Worm (Caenorhabditis elegans) whole organism, L2 larva: Measurements from ENCODE around the gene gpa-7.

ENCODE experiments used
- C34F6.9 ChIP-seq: fragments of 150-350 bp; optimal IDR thresholded peaks from 2 replicates; lab custom pipeline; 2014; ENCODE audit warnings: missing biosample characterization, missing genetic modification characterization
- F13H6.1 ChIP-seq: sonication (generic microtip); optimal IDR thresholded peaks from 2 replicates; lab custom pipeline; 2016; ENCODE audit warnings: missing genetic modification characterization, missing compliant biosample characterization
- aly-2 ChIP-seq: fragments of 150-350 bp; optimal IDR thresholded peaks from 2 replicates; lab custom pipeline; 2014; ENCODE audit warnings: missing biosample characterization, missing genetic modification characterization
- elt-3 ChIP-seq: sonication (generic microtip); optimal IDR thresholded peaks from 2 replicates; lab custom pipeline; 2017; ENCODE audit warnings: missing biosample characterization, missing genetic modification characterization
- nhr-237 ChIP-seq: fragments of 150-350 bp; optimal IDR thresholded peaks from 2 replicates; lab custom pipeline; 2014; ENCODE audit warnings: missing biosample characterization, missing genetic modification characterization
- unc-39 ChIP-seq: fragments of 150-350 bp; optimal IDR thresholded peaks from 2 replicates; lab custom pipeline; 2014; ENCODE audit warnings: missing biosample characterization, missing genetic modification characterization
- zag-1 ChIP-seq: fragments of 150-350 bp; optimal IDR thresholded peaks from 2 replicates; lab custom pipeline; 2014; ENCODE audit warnings: missing biosample characterization, missing genetic modification characterization

DNA sequence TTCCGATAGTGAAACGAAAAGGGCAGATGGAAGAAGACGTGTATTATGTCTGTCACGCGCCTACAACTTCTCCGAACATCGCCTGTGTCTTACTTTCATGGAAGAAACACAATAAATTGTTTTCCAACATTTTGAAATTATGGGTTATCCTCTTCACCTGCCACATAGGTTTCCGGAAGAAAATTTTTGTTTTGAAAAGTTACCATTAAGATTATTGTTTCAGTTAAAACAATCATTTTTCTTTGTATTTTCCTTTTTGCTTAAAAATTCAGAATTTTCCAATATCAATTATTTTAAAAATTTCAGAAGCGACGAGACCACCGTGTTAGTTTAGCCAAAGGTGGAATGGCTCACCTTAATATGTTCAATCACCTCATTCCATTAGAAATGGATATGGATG, 29.2 kb upstream of the gpa-7 start, which contains the start of gene mask-1:
- TF ChIP-seq C34F6.9 (tag; lab: Kevin White, UChicago) (no peak), nhr-237 (no peak), unc-39 (tag; lab: Kevin White, UChicago) (no peak), elt-3 (tag; lab: Kevin White, UChicago) (no peak), aly-2 (no peak), F13H6.1 (tag; lab: Kevin White, UChicago) (no peak), zag-1 (no peak)
